Worm (Caenorhabditis elegans): Measurements from ENCODE around the gene zip-11.
A peak's percentile ranks its signal among the peaks of the same experiment; 100 is the strongest.

Gene zip-11

DNA sequence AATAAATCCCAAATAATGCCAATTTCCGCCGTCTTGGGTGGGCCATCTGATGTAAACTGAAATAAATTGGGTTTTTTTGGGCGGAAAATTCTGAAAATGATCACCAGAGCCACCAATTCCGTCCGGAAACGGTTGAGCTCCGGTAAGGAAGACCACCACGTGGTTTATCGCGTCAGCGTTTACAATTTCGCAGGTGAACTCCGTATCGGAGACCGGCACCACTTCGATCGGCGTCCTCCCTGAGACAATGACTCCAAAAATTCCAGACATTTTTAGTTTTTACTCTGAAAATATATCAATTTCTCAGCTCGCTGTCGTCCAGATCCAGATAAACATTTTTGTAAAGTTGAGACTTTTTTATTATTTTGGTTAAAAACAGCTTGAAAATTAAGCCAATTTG, 25.5 kb downstream of the zip-11 start, which contains the start of gene F42A6.6 (continued):
- TF ChIP-seq lsl-1 (GFP tag; optimal IDR thresholded peaks at IDR 0.05) (peak; percentile 43), F57A8.1 (GFP tag; optimal IDR thresholded peaks at IDR 0.05) (no peak), unc-62 (GFP tag; optimal IDR thresholded peaks at IDR 0.05) (no peak), F49E8.2 (tag; optimal IDR thresholded peaks at IDR 0.05; ENCODE audit: insufficient read depth) (peak; percentile 96), ceh-79 (tag; optimal IDR thresholded peaks at IDR 0.05) (peak; percentile 92), fkh-3 (tag; optimal IDR thresholded peaks at IDR 0.05) (peak; percentile 87), him-1 (tag; optimal IDR thresholded peaks at IDR 0.05) (peak; percentile 15), F52B5.7 (tag; optimal IDR thresholded peaks at IDR 0.05) (peak; percentile 93), ztf-26 (tag; optimal IDR thresholded peaks at IDR 0.05) (peak; percentile 25), let-526 (GFP tag; IDR thresholded peaks at IDR 0.05) (peak; percentile 46; the same call in 1 of the 2 replicates), dpl-1 (GFP tag; optimal IDR thresholded peaks at IDR 0.05) (no peak), nfya-2 (GFP tag; IDR thresholded peaks at IDR 0.05) (no peak; the same call in 1 of the 2 replicates), ztf-25 (GFP tag; IDR thresholded peaks at IDR 0.05) (0 out of 2 replicates have a peak, but pooled peaks have one; percentile 53), hmg-20 (GFP tag; IDR thresholded peaks at IDR 0.05) (0 out of 2 replicates have a peak, but pooled peaks have one; percentile 39), F33H1.4 (GFP tag; IDR thresholded peaks at IDR 0.05) (peak; percentile 67), hsf-1 (GFP tag; IDR thresholded peaks at IDR 0.05) (no peak; the same call in 1 of the 2 replicates), sea-2 (GFP tag; IDR thresholded peaks at IDR 0.05) (no peak), cebp-2 (GFP tag; IDR thresholded peaks at IDR 0.05) (peak; percentile 82), hmg-1.2 (GFP tag; IDR thresholded peaks at IDR 0.05) (peak; percentile 60), nfyb-1 (GFP tag; IDR thresholded peaks at IDR 0.05) (peak; percentile 82), C17E4.6 (GFP tag; IDR thresholded peaks at IDR 0.05) (peak; percentile 88; the same call in 1 of the 2 replicates), bed-2 (GFP tag; IDR thresholded peaks at IDR 0.05) (no peak), nhr-80 (tag; optimal IDR thresholded peaks at IDR 0.05) (no peak), attf-5 (GFP tag; optimal IDR thresholded peaks at IDR 0.05) (peak; percentile 42), B0261.1 (tag; optimal IDR thresholded peaks at IDR 0.05) (peak; percentile 31), mxl-1 (tag; optimal IDR thresholded peaks at IDR 0.05) (no peak), F22D6.2 (tag; optimal IDR thresholded peaks at IDR 0.05) (no peak), die-1 (tag; optimal IDR thresholded peaks at IDR 0.05) (peak; percentile 77), bed-1 (GFP tag; IDR thresholded peaks at IDR 0.05) (no peak), repo-1 (tag; optimal IDR thresholded peaks at IDR 0.05) (peak; percentile 87), ets-4 (GFP tag; optimal IDR thresholded peaks at IDR 0.05) (peak; percentile 22), F55B11.4 (tag; optimal IDR thresholded peaks at IDR 0.05; ENCODE audit: borderline replicate concordance, insufficient read depth) (no peak), zim-3 (tag; optimal IDR thresholded peaks at IDR 0.05) (peak; percentile 62), madf-6 (GFP tag; IDR thresholded peaks at IDR 0.05) (peak; percentile 82), snpc-1.1 (tag; optimal IDR thresholded peaks at IDR 0.05; ENCODE audit: insufficient read depth) (no peak), madf-3 (GFP tag; IDR thresholded peaks at IDR 0.05) (peak; percentile 84), B0035.1 (tag; optimal IDR thresholded peaks at IDR 0.05) (peak; percentile 57), rcor-1 (GFP tag; IDR thresholded peaks at IDR 0.05) (peak; percentile 75), F37B4.10 (GFP tag; IDR thresholded peaks at IDR 0.05) (no peak), ceh-27 (GFP tag; optimal IDR thresholded peaks at IDR 0.05) (peak; percentile 11), Y56A3A.18 (GFP tag; IDR thresholded peaks at IDR 0.05) (peak; percentile 83; the same call in 1 of the 2 replicates), T26A5.8 (tag; optimal IDR thresholded peaks at IDR 0.05) (peak; percentile 94), mcd-1 (GFP tag; IDR thresholded peaks at IDR 0.05) (peak; percentile 67), nfya-1 (tag; optimal IDR thresholded peaks at IDR 0.05; ENCODE audit: borderline replicate concordance, insufficient read depth) (no peak), cebp-1 (GFP tag; IDR thresholded peaks at IDR 0.05) (no peak), cebp-1 (tag; optimal IDR thresholded peaks at IDR 0.05) (peak; percentile 72), nhr-27 (tag; optimal IDR thresholded peaks at IDR 0.05) (peak; percentile 78), dox-1 (GFP tag; IDR thresholded peaks at IDR 0.05) (no peak), ekl-4 (GFP tag; IDR thresholded peaks at IDR 0.05) (peak; percentile 86)

Data from whole organism, young adult.